Worm (Caenorhabditis elegans): ENCODE results near the gene H20J04.1.

Gene H20J04.1

DNA sequence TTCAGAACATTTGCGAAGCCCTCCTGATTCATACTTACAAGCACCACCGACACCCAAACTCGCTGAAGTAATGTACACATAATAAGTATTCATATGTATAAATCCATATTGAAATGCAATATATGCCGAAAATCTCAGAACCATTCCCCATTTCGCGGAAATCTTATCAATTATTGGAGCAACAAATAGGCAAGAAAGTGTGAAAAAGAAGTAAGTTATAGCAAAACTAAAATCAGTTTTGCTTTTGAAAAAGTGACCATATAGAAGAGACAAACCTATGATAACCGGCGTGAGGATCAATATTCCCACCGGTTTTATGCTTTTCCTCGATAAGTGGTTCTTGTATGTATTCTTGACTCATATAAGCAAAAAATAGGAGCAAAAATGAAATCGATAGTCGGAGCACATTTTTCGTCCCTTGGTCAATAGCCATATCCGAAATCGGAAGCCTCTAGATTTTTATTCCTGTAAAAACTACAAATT lies 35.8 kb upstream of the H20J04.1 start, which contains the start of gene Y52E8A.6:
Y52E8A.6 (minus strand) TSS at position 433 of the 483 bp plus-strand sequence.
- TF ChIP-seq lin-13 (GFP tag; optimal IDR thresholded peaks at IDR 0.05) (no peak), ama-1 (optimal IDR thresholded peaks at IDR 0.05) (no peak), zag-1 (tag; optimal IDR thresholded peaks at IDR 0.05) (no peak), fos-1 (tag; optimal IDR thresholded peaks at IDR 0.05) (no peak), dmd-4 (tag; optimal IDR thresholded peaks at IDR 0.05) (no peak), Y55F3AM.14 (GFP tag; optimal IDR thresholded peaks at IDR 0.05) (no peak), mbf-1 (tag; optimal IDR thresholded peaks at IDR 0.05) (no peak), nhr-10 (tag; optimal IDR thresholded peaks at IDR 0.05) (no peak), snpc-4 (tag; optimal IDR thresholded peaks at IDR 0.05) (no peak), gmeb-1 (tag; optimal IDR thresholded peaks at IDR 0.05) (no peak), nhr-23 (tag; optimal IDR thresholded peaks at IDR 0.05) (no peak), sem-4 (tag; optimal IDR thresholded peaks at IDR 0.05) (no peak), R02D3.7 (tag; optimal IDR thresholded peaks at IDR 0.05) (no peak)

DNA sequence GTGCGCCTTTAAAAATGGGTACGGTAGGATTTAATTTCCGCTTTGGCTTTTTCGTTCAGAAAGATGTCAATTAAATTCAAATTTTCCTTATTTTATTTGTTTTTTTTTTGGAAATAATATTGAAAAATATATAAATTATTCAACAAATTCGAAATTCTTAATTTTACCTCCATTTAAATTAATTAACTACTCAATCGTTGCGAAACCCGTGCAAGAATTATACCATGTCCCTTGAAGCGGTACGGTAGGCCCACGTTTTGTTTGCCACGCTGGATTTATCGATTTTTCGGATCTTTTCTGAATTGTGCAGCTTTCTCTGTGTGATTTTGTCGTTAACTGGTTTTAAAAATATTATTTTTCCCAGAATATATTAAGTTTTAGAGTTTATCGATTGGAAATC lies 35.0 kb upstream of the H20J04.1 start, which contains the start of gene Y52E8A.2:
Y52E8A.2 (plus strand) TSS at position 382 of the 400 bp plus-strand sequence.
- TF ChIP-seq elt-3 (tag; optimal IDR thresholded peaks at IDR 0.05): no peak
- TF ChIP-seq sma-3 (GFP tag; optimal IDR thresholded peaks at IDR 0.05): no peak
- TF ChIP-seq mab-5 (tag; optimal IDR thresholded peaks at IDR 0.05): no peak
- no peak for TF ChIP-seq nhr-21 (tag; optimal IDR thresholded peaks at IDR 0.05)
- TF ChIP-seq nhr-129 (tag; optimal IDR thresholded peaks at IDR 0.05): no peak
- no peak for TF ChIP-seq lin-11 (tag; optimal IDR thresholded peaks at IDR 0.05)
- no peak for TF ChIP-seq lsy-2 (tag; optimal IDR thresholded peaks at IDR 0.05)
- TF ChIP-seq gmeb-1 (tag; optimal IDR thresholded peaks at IDR 0.05): no peak
- TF ChIP-seq nhr-10 (tag; optimal IDR thresholded peaks at IDR 0.05): no peak
- TF ChIP-seq unc-62 (GFP tag; optimal IDR thresholded peaks at IDR 0.05): no peak
- no peak for TF ChIP-seq mdl-1 (tag; optimal IDR thresholded peaks at IDR 0.05)
- no peak for TF ChIP-seq mbf-1 (tag; optimal IDR thresholded peaks at IDR 0.05)
- TF ChIP-seq Y55F3AM.14 (GFP tag; optimal IDR thresholded peaks at IDR 0.05): no peak
- no peak for TF ChIP-seq ztf-4 (tag; optimal IDR thresholded peaks at IDR 0.05)

DNA sequence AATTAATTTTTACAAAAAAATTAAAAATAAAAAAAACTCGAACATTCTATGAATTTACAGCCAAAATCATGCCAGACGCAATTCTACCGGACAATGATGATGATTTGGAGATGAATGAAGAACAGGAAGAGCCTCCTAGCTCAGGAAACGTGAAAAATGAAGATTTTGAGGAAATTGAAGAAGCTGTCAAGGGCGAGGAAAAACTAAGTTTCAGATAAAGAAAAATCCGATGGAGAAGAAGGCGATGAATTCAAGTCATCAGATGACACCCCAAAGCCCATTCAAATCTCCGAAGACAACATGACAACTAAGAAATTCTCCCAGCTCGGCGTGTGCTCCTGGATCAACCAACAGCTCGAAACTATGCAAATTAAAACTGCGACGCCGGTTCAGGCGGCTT lies 33.6 kb upstream of the H20J04.1 start, which contains the start of gene Y52E8A.1:
Y52E8A.1 (plus strand) TSS at position 301 of the 400 bp plus-strand sequence.
- TF ChIP-seq sma-3 (GFP tag; optimal IDR thresholded peaks at IDR 0.05): no peak
- TF ChIP-seq alr-1 (tag; optimal IDR thresholded peaks at IDR 0.05): no peak

- peak; percentile 20 for TF ChIP-seq gmeb-1 (tag; optimal IDR thresholded peaks at IDR 0.05)
- TF ChIP-seq fos-1 (tag; optimal IDR thresholded peaks at IDR 0.05): no peak
- TF ChIP-seq C34F6.9 (tag; optimal IDR thresholded peaks at IDR 0.05): peak; percentile 31
- no peak for TF ChIP-seq ceh-82 (tag; optimal IDR thresholded peaks at IDR 0.05)
- peak; percentile 18 for TF ChIP-seq R02D3.7 (tag; optimal IDR thresholded peaks at IDR 0.05)
- no peak for TF ChIP-seq elt-3 (tag; optimal IDR thresholded peaks at IDR 0.05)
- no peak for TF ChIP-seq dmd-4 (tag; optimal IDR thresholded peaks at IDR 0.05)
- no peak for TF ChIP-seq peb-1 (tag; optimal IDR thresholded peaks at IDR 0.05)
- TF ChIP-seq mab-5 (tag; optimal IDR thresholded peaks at IDR 0.05): no peak
- peak; percentile 33 for TF ChIP-seq unc-55 (GFP tag; optimal IDR thresholded peaks at IDR 0.05)
- TF ChIP-seq nhr-12 (tag; optimal IDR thresholded peaks at IDR 0.05): no peak
- peak; percentile 2 for TF ChIP-seq sma-3 (GFP tag; optimal IDR thresholded peaks at IDR 0.05)
- no peak for TF ChIP-seq nhr-25 (tag; optimal IDR thresholded peaks at IDR 0.05)
- no peak for TF ChIP-seq ztf-11 (tag; optimal IDR thresholded peaks at IDR 0.05)
- TF ChIP-seq zag-1 (tag; optimal IDR thresholded peaks at IDR 0.05): no peak
- TF ChIP-seq elt-1 (tag; optimal IDR thresholded peaks at IDR 0.05): no peak
- no peak for TF ChIP-seq nhr-77 (tag; optimal IDR thresholded peaks at IDR 0.05)
- TF ChIP-seq nhr-10 (tag; optimal IDR thresholded peaks at IDR 0.05): no peak
- no peak for TF ChIP-seq nhr-23 (tag; optimal IDR thresholded peaks at IDR 0.05)
- peak in 1 of 2 experiments; percentile 27 for TF ChIP-seq lsy-2 (tag; optimal IDR thresholded peaks at IDR 0.05)
- TF ChIP-seq lin-11 (tag; optimal IDR thresholded peaks at IDR 0.05): no peak
These were observed 32.5 kb upstream of the H20J04.1 start, which contains the start of gene H20J04.6 for ce11 chrII:4322871-4323270. H20J04.6 (plus strand) TSS chrII:4323256.

DNA sequence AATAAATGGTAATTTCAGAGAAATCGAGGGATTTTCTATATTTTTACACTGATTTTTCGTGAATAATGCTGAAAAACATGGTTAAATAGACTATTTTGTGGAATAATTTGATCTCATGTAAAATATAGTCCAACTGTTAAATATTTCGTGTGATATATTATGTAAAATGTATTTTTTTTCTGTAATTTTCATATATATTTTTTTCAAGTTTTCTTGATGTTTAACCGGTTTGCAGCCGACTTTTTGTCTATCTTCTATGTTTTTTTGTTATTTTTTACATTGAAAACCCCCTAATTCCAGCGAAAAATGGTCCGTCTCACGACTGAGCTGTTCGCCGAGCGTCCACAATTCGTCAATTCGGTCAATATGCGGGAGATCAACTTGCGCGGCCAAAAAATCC lies 31.4 kb upstream of the H20J04.1 start, which contains the start of gene mog-2:
mog-2 (plus strand) TSS at position 301 of the 400 bp plus-strand sequence.
- TF ChIP-seq blmp-1 (tag; optimal IDR thresholded peaks at IDR 0.05; ENCODE audit: insufficient read depth): no peak
- TF ChIP-seq nhr-21 (tag; optimal IDR thresholded peaks at IDR 0.05): no peak
- TF ChIP-seq nhr-11 (tag; optimal IDR thresholded peaks at IDR 0.05): no peak
- TF ChIP-seq nhr-12 (tag; optimal IDR thresholded peaks at IDR 0.05): no peak
- TF ChIP-seq nhr-237 (tag; optimal IDR thresholded peaks at IDR 0.05): no peak
- TF ChIP-seq nhr-77 (tag; optimal IDR thresholded peaks at IDR 0.05): no peak
- no peak for TF ChIP-seq ZK546.5 (tag; optimal IDR thresholded peaks at IDR 0.05)
- no peak for TF ChIP-seq sma-9 (GFP tag; optimal IDR thresholded peaks at IDR 0.05)
- TF ChIP-seq sma-9 (tag; optimal IDR thresholded peaks at IDR 0.05): no peak
- no peak for TF ChIP-seq ama-1 (optimal IDR thresholded peaks at IDR 0.05)
- no peak for TF ChIP-seq unc-39 (tag; optimal IDR thresholded peaks at IDR 0.05)
- TF ChIP-seq Y55F3AM.14 (GFP tag; optimal IDR thresholded peaks at IDR 0.05): no peak
- TF ChIP-seq sem-4 (tag; optimal IDR thresholded peaks at IDR 0.05): no peak
- TF ChIP-seq crh-2 (tag; optimal IDR thresholded peaks at IDR 0.05): no peak
